Fruit fly (Drosophila melanogaster) whole organism, embryonic: ENCODE measurements around the gene CG14309.
A peak's percentile ranks its signal among the peaks of the same experiment; 100 is the strongest.

Source experiments
- Adf1 ChIP-seq: fragments of 200-800 bp; sonication (Bioruptor generic); IDR thresholded peaks from 2 replicates; pipeline ENCODE4 v1.3.6; 2022; ENCODE audit warnings: missing biosample characterization, missing genetic modification characterization
- Awh ChIP-seq: fragments of 200-800 bp; sonication (Bioruptor generic); IDR thresholded peaks from 2 replicates; pipeline ENCODE4, ENCODE4 v1.3.6; 2022; ENCODE audit warnings: missing biosample characterization, missing genetic modification characterization
- CG10209 ChIP-seq: fragments of 200-800 bp; sonication (Bioruptor generic); optimal IDR thresholded peaks from 3 replicates; lab custom pipeline; 2017; ENCODE audit warnings: missing biosample characterization, mild to moderate bottlenecking, missing genetic modification characterization, missing genetic modification reagents
- CG10267 ChIP-seq: fragments of 200-800 bp; sonication (Bioruptor generic); optimal IDR thresholded peaks from 2 replicates; lab custom pipeline; 2018; ENCODE audit warnings: missing biosample characterization, mild to moderate bottlenecking, missing genetic modification characterization, moderate library complexity
- CG10321 ChIP-seq: fragments of 200-800 bp; sonication (Bioruptor generic); IDR thresholded peaks from 2 replicates; pipeline ENCODE4 v1.3.6; 2022; ENCODE audit warnings: missing biosample characterization, missing genetic modification characterization
- CG15479 ChIP-seq: fragments of 200-800 bp; sonication (Bioruptor generic); optimal IDR thresholded peaks from 3 replicates; lab custom pipeline; 2019; ENCODE audit warnings: missing biosample characterization, mild to moderate bottlenecking, missing genetic modification characterization, moderate library complexity
- CG1792 ChIP-seq: fragments of 200-800 bp; sonication (Bioruptor generic); optimal IDR thresholded peaks from 2 replicates; lab custom pipeline; 2016; ENCODE audit warnings: missing biosample characterization, missing genetic modification characterization
- CG18262 ChIP-seq: fragments of 200-800 bp; optimal IDR thresholded peaks from 3 replicates; lab custom pipeline; 2019; ENCODE audit warnings: missing biosample characterization, mild to moderate bottlenecking, missing genetic modification characterization, moderate library complexity
- CG32532 ChIP-seq: fragments of 200-800 bp; sonication (Bioruptor generic); IDR thresholded peaks from 2 replicates; pipeline ENCODE4 v1.3.6; 2022; ENCODE audit warnings: missing biosample characterization, missing genetic modification characterization
- CG3407 ChIP-seq: fragments of 200-800 bp; sonication (Bioruptor generic); optimal IDR thresholded peaks from 2 replicates; lab custom pipeline; 2018; ENCODE audit warnings: missing biosample characterization, mild to moderate bottlenecking, missing genetic modification characterization
- CG34224 ChIP-seq: fragments of 200-800 bp; sonication (Bioruptor generic); IDR thresholded peaks from 3 replicates; pipeline ENCODE4 v1.3.6; 2022; ENCODE audit warnings: missing biosample characterization, missing genetic modification characterization; ENCODE audit not compliant: partially characterized antibody
- CG6791 ChIP-seq: fragments of 200-800 bp; sonication (Bioruptor generic); IDR thresholded peaks from 3 replicates; pipeline ENCODE4 v1.3.6; 2022; ENCODE audit warnings: missing biosample characterization, missing genetic modification characterization; ENCODE audit not compliant: partially characterized antibody
- CG6854 ChIP-seq: fragments of 200-800 bp; sonication (Bioruptor generic); optimal IDR thresholded peaks from 3 replicates; lab custom pipeline; 2017; ENCODE audit warnings: missing biosample characterization, mild to moderate bottlenecking, missing genetic modification characterization
- CG7271 ChIP-seq: fragments of 200-800 bp; sonication (Bioruptor generic); optimal IDR thresholded peaks from 2 replicates; lab custom pipeline; 2018; ENCODE audit warnings: missing biosample characterization, mild to moderate bottlenecking, missing genetic modification characterization, moderate library complexity
- CG7357 ChIP-seq: fragments of 200-800 bp; sonication (Bioruptor generic); IDR thresholded peaks from 3 replicates; pipeline ENCODE4 v1.3.6; 2022; ENCODE audit warnings: missing biosample characterization, missing genetic modification characterization
- CG7963 ChIP-seq: fragments of 200-800 bp; sonication (Bioruptor generic); IDR thresholded peaks from 3 replicates; pipeline ENCODE4 v1.3.6; 2022; ENCODE audit warnings: missing biosample characterization, missing genetic modification characterization; ENCODE audit not compliant: partially characterized antibody
- CG8478 ChIP-seq: fragments of >200 bp; optimal IDR thresholded peaks from 2 replicates; lab custom pipeline; 2018
- Dfd ChIP-seq, 2 experiments: fragments of >200 bp; optimal IDR thresholded peaks; 2 replicates each; lab custom pipeline; 2017; ENCODE audit warnings: missing biosample characterization in 2 of 2, missing genetic modification characterization in 2 of 2
- Eip74EF ChIP-seq, 2 experiments: fragments of 200-800 bp in 1 of 2; fragments of >200 bp in 1 of 2; sonication (Bioruptor generic) in 1 of 2; optimal IDR thresholded peaks; 2 replicates each; lab custom pipeline; 2017 to 2019; ENCODE audit warnings: missing biosample characterization in 2 of 2, missing genetic modification characterization in 2 of 2, mild to moderate bottlenecking in 1 of 2, moderate library complexity in 1 of 2
- Fer2 ChIP-seq: fragments of 200-800 bp; sonication (Bioruptor generic); optimal IDR thresholded peaks from 2 replicates; lab custom pipeline; 2018; ENCODE audit warnings: missing biosample characterization, mild to moderate bottlenecking, missing genetic modification characterization, moderate library complexity
- Gsc ChIP-seq: fragments of 200-800 bp; sonication (Bioruptor generic); IDR thresholded peaks from 2 replicates; pipeline ENCODE4 v1.3.6; 2022; ENCODE audit warnings: missing biosample characterization, missing genetic modification characterization
- Gug ChIP-seq: fragments of 200-800 bp; sonication (Bioruptor generic); IDR thresholded peaks from 4 replicates; pipeline ENCODE4 v1.3.6; 2022; ENCODE audit warnings: missing biosample characterization, missing genetic modification characterization
- Lim3 ChIP-seq: fragments of 200-800 bp; sonication (Bioruptor generic); IDR thresholded peaks from 2 replicates; pipeline ENCODE4 v1.3.6; 2022; ENCODE audit warnings: missing biosample characterization, missing genetic modification characterization
- MESR4 ChIP-seq: fragments of 200-800 bp; sonication (Bioruptor generic); optimal IDR thresholded peaks from 2 replicates; lab custom pipeline; 2018; ENCODE audit warnings: missing biosample characterization, mild to moderate bottlenecking, missing genetic modification characterization, moderate library complexity
- Meics ChIP-seq: fragments of 200-800 bp; sonication (Bioruptor generic); optimal IDR thresholded peaks from 2 replicates; lab custom pipeline; 2017; ENCODE audit warnings: missing biosample characterization, mild to moderate bottlenecking, missing genetic modification characterization
- NK7.1 ChIP-seq: fragments of 200-800 bp; sonication (Bioruptor generic); optimal IDR thresholded peaks from 3 replicates; lab custom pipeline; 2016; ENCODE audit warnings: missing biosample characterization, missing genetic modification characterization
- Nf-YC ChIP-seq: fragments of 200-800 bp; optimal IDR thresholded peaks from 3 replicates; lab custom pipeline; 2019; ENCODE audit warnings: missing biosample characterization, mild to moderate bottlenecking, missing genetic modification characterization, moderate library complexity
- Usf ChIP-seq: fragments of 200-800 bp; sonication (Bioruptor generic); optimal IDR thresholded peaks from 2 replicates; lab custom pipeline; 2017; ENCODE audit warnings: missing genotype, missing biosample characterization, missing genetic modification characterization
- Vsx1 ChIP-seq: fragments of 200-800 bp; sonication (Bioruptor generic); optimal IDR thresholded peaks from 2 replicates; lab custom pipeline; 2017; ENCODE audit warnings: missing biosample characterization, mild to moderate bottlenecking, missing genetic modification characterization, missing genetic modification reagents
- abd-A ChIP-seq: fragments of 200-800 bp; sonication (Bioruptor generic); optimal IDR thresholded peaks from 3 replicates; lab custom pipeline; 2019; ENCODE audit warnings: missing biosample characterization, mild to moderate bottlenecking, missing genetic modification characterization, moderate library complexity
- ap ChIP-seq: fragments of 200-800 bp; sonication (Bioruptor generic); IDR thresholded peaks from 2 replicates; pipeline ENCODE4 v1.3.6; 2022; ENCODE audit warnings: missing biosample characterization, missing genetic modification characterization
- bcd ChIP-seq: fragments of 200-800 bp; sonication (Bioruptor generic); optimal IDR thresholded peaks from 2 replicates; lab custom pipeline; 2017; ENCODE audit warnings: missing biosample characterization, mild to moderate bottlenecking, missing genetic modification characterization
- cad ChIP-seq: fragments of >200 bp; optimal IDR thresholded peaks from 2 replicates; lab custom pipeline; 2017; ENCODE audit warnings: missing biosample characterization, missing genetic modification characterization
- dati ChIP-seq: fragments of 200-800 bp; sonication (Bioruptor generic); IDR thresholded peaks from 2 replicates; pipeline ENCODE4 v1.3.6; 2022; ENCODE audit warnings: missing biosample characterization, missing genetic modification characterization
- dysf ChIP-seq: fragments of 200-800 bp; sonication (Bioruptor generic); IDR thresholded peaks from 3 replicates; pipeline ENCODE4 v1.3.6; 2022; ENCODE audit warnings: missing biosample characterization, missing genetic modification characterization
- grn ChIP-seq: fragments of 200-800 bp; sonication (Bioruptor generic); optimal IDR thresholded peaks from 3 replicates; lab custom pipeline; 2017; ENCODE audit warnings: missing biosample characterization, missing genetic modification characterization
- gt ChIP-seq: fragments of 200-800 bp; sonication (Bioruptor generic); IDR thresholded peaks from 2 replicates; pipeline ENCODE4 v1.3.6; 2022; ENCODE audit warnings: missing biosample characterization, missing genetic modification characterization
- hbn ChIP-seq: fragments of 200-800 bp; sonication (Bioruptor generic); IDR thresholded peaks from 2 replicates; pipeline ENCODE4 v1.3.6; 2022; ENCODE audit warnings: missing biosample characterization, missing genetic modification characterization; ENCODE audit not compliant: partially characterized antibody
- jing ChIP-seq: fragments of 200-800 bp; sonication (Bioruptor generic); optimal IDR thresholded peaks from 2 replicates; lab custom pipeline; 2018; ENCODE audit warnings: missing biosample characterization, mild to moderate bottlenecking, missing genetic modification characterization
- luna ChIP-seq: fragments of 200-800 bp; sonication (Bioruptor generic); optimal IDR thresholded peaks from 2 replicates; lab custom pipeline; 2016; ENCODE audit warnings: missing biosample characterization, missing genetic modification characterization
- oc ChIP-seq: fragments of 200-800 bp; sonication (Bioruptor generic); optimal IDR thresholded peaks from 2 replicates; lab custom pipeline; 2018; ENCODE audit warnings: missing biosample characterization, mild to moderate bottlenecking, missing genetic modification characterization, moderate library complexity
- pros ChIP-seq: fragments of 200-800 bp; sonication (Bioruptor generic); optimal IDR thresholded peaks from 3 replicates; lab custom pipeline; 2019; ENCODE audit warnings: missing biosample characterization, mild to moderate bottlenecking, missing genetic modification characterization, moderate library complexity
- pzg ChIP-seq: fragments of 200-800 bp; sonication (Bioruptor generic); optimal IDR thresholded peaks from 3 replicates; lab custom pipeline; 2018; ENCODE audit warnings: missing biosample characterization, mild to moderate bottlenecking, missing genetic modification characterization, moderate library complexity
- row ChIP-seq: fragments of 200-800 bp; sonication (Bioruptor generic); IDR thresholded peaks from 3 replicates; pipeline ENCODE4 v1.3.6; 2022; ENCODE audit warnings: missing biosample characterization, missing genetic modification characterization
- schlank ChIP-seq: fragments of 200-800 bp; sonication (Bioruptor generic); optimal IDR thresholded peaks from 2 replicates; lab custom pipeline; 2018; ENCODE audit warnings: missing biosample characterization, mild to moderate bottlenecking, missing genetic modification characterization
- scrt ChIP-seq: fragments of 200-800 bp; sonication (Bioruptor generic); optimal IDR thresholded peaks from 2 replicates; lab custom pipeline; 2018; ENCODE audit warnings: missing biosample characterization, mild to moderate bottlenecking, missing genetic modification characterization, moderate library complexity
- sim ChIP-seq: fragments of 200-800 bp; sonication (Bioruptor generic); IDR thresholded peaks from 2 replicates; pipeline ENCODE4 v1.3.6; 2022; ENCODE audit warnings: missing biosample characterization, missing genetic modification characterization
- so ChIP-seq: fragments of 200-800 bp; sonication (Bioruptor generic); IDR thresholded peaks from 3 replicates; pipeline ENCODE4 v1.3.6; 2022; ENCODE audit warnings: missing biosample characterization, missing genetic modification characterization

Gene CG14309

DNA sequence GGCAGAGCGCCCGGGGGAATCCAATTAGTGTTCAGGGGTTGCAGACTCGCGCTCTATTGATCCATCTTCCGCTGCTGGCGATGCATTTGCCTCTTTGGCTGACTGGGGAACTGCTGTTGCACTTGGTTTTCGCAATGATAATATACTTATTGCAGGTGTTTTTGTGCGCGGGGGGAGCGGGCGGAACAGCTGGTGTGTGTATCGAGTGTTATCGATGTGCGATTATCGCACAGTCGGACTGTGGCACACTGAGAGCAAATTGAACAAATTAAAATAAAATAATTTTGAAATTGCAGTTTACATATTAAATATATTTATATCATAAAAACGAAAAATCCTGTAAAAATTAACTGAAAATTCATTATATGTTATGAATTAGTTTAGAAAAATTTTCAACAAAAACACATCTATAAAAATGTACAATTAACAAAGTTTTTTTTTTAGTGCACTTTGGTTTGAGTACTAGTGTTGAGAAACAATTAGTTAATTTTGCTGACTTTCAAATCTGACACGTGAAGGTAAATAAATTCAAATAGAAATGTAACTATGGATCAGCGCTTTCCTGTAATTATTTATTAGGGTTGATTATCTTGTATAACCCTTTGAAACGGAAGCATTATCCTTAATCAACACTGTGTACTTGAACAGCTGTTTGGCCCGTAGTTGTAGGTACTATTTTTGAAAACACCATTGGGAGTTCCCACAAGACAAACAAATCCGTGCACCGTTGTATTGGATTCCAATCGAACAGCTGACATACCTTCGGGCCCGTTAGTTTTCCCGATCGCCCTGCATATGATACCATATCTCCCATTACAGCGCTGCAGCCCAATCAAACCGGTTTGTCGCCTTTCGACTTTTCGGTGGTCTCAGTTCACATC lies 17.9 kb upstream of the CG14309 start, which contains the start of the genes Wdr37 and koko (continued):
- TF ChIP-seq sim (GFP tag; lab: Robert Waterston, UW), result peak; percentile 96
- peak; percentile 99 for TF ChIP-seq CG10267
- peak; percentile 90 for TF ChIP-seq Gsc (GFP tag; lab: Robert Waterston, UW)
- TF ChIP-seq gt, result peak; percentile 93
- TF ChIP-seq schlank (tag; lab: Kevin White, UChicago), result peak; percentile 83
- TF ChIP-seq oc (tag; lab: Kevin White, UChicago), result peak; percentile 96
- TF ChIP-seq Fer2 (tag; lab: Kevin White, UChicago), result peak; percentile 96
- TF ChIP-seq Awh, result peak; percentile 98
- peak; percentile 46; the same call in 2 of the 3 replicates for TF ChIP-seq CG34224 (GFP tag; lab: Robert Waterston, UW)
- TF ChIP-seq MESR4 (GFP tag; lab: Kevin White, UChicago), result peak; percentile 61
- peak; percentile 35; the same call in 1 of the 3 replicates for TF ChIP-seq CG7963 (GFP tag; lab: Robert Waterston, UW)
- TF ChIP-seq Adf1 (GFP tag; lab: Robert Waterston, UW), result peak; percentile 84
- TF ChIP-seq dati, result peak; percentile 82; the same call in 1 of the 2 replicates
- peak; percentile 99 for TF ChIP-seq row (GFP tag; lab: Robert Waterston, UW)
- peak; percentile 28 for TF ChIP-seq luna (GFP tag; lab: Kevin White, UChicago)
- TF ChIP-seq Gug (GFP tag; lab: Robert Waterston, UW), result peak; percentile 91
- no peak for TF ChIP-seq CG8478
- peak; percentile 83 for TF ChIP-seq scrt (GFP tag; lab: Kevin White, UChicago)
- peak; percentile 98 for TF ChIP-seq CG18262 (tag; lab: Kevin White, UChicago)
- TF ChIP-seq ap, result peak; percentile 98
- TF ChIP-seq CG32532, result peak; percentile 99
- peak; percentile 95 for TF ChIP-seq Meics (GFP tag; lab: Kevin White, UChicago)
- TF ChIP-seq CG6854 (GFP tag; lab: Kevin White, UChicago), result peak; percentile 87
- TF ChIP-seq CG7357 (GFP tag; lab: Robert Waterston, UW), result peak; percentile 93
- peak; percentile 93 for TF ChIP-seq CG3407 (GFP tag; lab: Kevin White, UChicago)
- TF ChIP-seq CG7271 (tag; lab: Kevin White, UChicago), result peak; percentile 98
- TF ChIP-seq abd-A (tag; lab: Kevin White, UChicago), result peak; percentile 83
- TF ChIP-seq Lim3 (GFP tag; lab: Robert Waterston, UW), result peak; percentile 85
- peak; percentile 72 for TF ChIP-seq grn
- peak; percentile 63 for TF ChIP-seq CG15479 (GFP tag; lab: Kevin White, UChicago)
- peak; percentile 96 for TF ChIP-seq bcd (GFP tag; lab: Kevin White, UChicago)
- TF ChIP-seq CG10321 (GFP tag; lab: Robert Waterston, UW), result peak; percentile 84
- TF ChIP-seq hbn, result peak; percentile 37; the same call in 1 of the 2 replicates
- TF ChIP-seq Nf-YC (tag; lab: Kevin White, UChicago), result peak; percentile 89
- TF ChIP-seq cad (GFP tag; lab: Kevin White, UChicago), result no peak
- peak; percentile 99 for TF ChIP-seq dysf
- TF ChIP-seq so (GFP tag; lab: Robert Waterston, UW), result peak; percentile 90
- peak; percentile 92 for TF ChIP-seq Usf (GFP tag; lab: Kevin White, UChicago)
- no peak for TF ChIP-seq Dfd (GFP tag; optimal IDR thresholded peaks at IDR 0.05; lab: Kevin White, UChicago)
- TF ChIP-seq CG10209 (GFP tag; lab: Kevin White, UChicago), result peak; percentile 96
- peak in 1 of 2 experiments; percentile 95 for TF ChIP-seq Eip74EF (GFP tag; optimal IDR thresholded peaks at IDR 0.05; lab: Kevin White, UChicago)
- peak; percentile 80 for TF ChIP-seq Vsx1
- peak; percentile 56 for TF ChIP-seq CG1792 (GFP tag; lab: Kevin White, UChicago)
- peak; percentile 46 for TF ChIP-seq pzg (GFP tag; lab: Kevin White, UChicago)
- peak; percentile 57 for TF ChIP-seq pros
- TF ChIP-seq CG6791 (GFP tag; lab: Robert Waterston, UW), result peak; percentile 55; the same call in 2 of the 3 replicates
- peak; percentile 11 for TF ChIP-seq NK7.1 (GFP tag; lab: Kevin White, UChicago)
- TF ChIP-seq jing (GFP tag; lab: Kevin White, UChicago), result peak; percentile 77
